Worm (Caenorhabditis elegans): Measurements from ENCODE around the gene F33H12.1.

DNA sequence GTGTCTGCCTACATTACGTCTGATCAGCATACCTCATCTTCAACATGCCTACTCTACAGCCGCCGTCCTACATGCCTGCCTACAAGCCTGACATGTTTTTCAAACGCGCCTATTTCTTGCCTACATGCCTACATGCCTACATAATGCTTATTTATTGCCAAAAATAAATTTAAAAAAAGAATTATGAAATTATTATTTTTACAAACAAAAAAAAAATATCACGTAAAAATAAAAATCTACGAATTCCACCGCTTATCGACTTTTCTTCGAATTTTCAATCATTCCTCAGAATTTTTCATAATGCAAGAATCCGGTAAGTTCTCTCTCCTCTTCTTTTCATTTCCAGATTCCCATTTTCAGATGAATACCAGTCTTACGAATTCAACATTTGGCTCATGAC lies 22.2 kb downstream of the F33H12.1 start, which contains the start of gene D2062.5:
- TF ChIP-seq C06A6.2 (GFP tag; conservative IDR thresholded peaks at IDR 0.05) (no peak), ztf-28 (GFP tag; IDR thresholded peaks at IDR 0.05) (no peak), ama-1 (optimal IDR thresholded peaks at IDR 0.05) (no peak), ama-1 (GFP tag; optimal IDR thresholded peaks at IDR 0.05) (no peak), B0035.1 (tag; optimal IDR thresholded peaks at IDR 0.05) (no peak), ztf-6 (GFP tag; IDR thresholded peaks at IDR 0.05) (no peak), ceh-27 (GFP tag; optimal IDR thresholded peaks at IDR 0.05) (no peak), egl-18 (GFP tag; IDR thresholded peaks at IDR 0.05) (no peak)
